Fruit fly (Drosophila melanogaster): ENCODE data around the gene TwdlG.

dm6 chr3R:4280062-4280461 lies 28.9 kb upstream of the TwdlG start, which contains the start of gene cpx:
- TF ChIP-seq nerfin-1 (tag; optimal IDR thresholded peaks at IDR 0.05) (no peak), pfk (GFP tag; optimal IDR thresholded peaks at IDR 0.05) (no peak), Dll (GFP tag; IDR thresholded peaks at IDR 0.05; ENCODE audit: partially characterized antibody) (no peak), cwo (GFP tag; optimal IDR thresholded peaks at IDR 0.05) (no peak), CG7372 (GFP tag; IDR thresholded peaks at IDR 0.05) (no peak), tin (GFP tag; optimal IDR thresholded peaks at IDR 0.05) (no peak), sr (GFP tag; IDR thresholded peaks at IDR 0.05) (no peak), CoRest (tag; optimal IDR thresholded peaks at IDR 0.05) (no peak), dati (GFP tag; IDR thresholded peaks at IDR 0.05) (no peak), CG11456 (GFP tag; IDR thresholded peaks at IDR 0.05) (no peak), CG6272 (GFP tag; IDR thresholded peaks at IDR 0.05) (no peak), CTCF (GFP tag; optimal IDR thresholded peaks at IDR 0.05) (no peak), Taf1 (GFP tag; IDR thresholded peaks at IDR 0.05) (no peak)

Data from whole organism, embryonic.